Fruit fly (Drosophila melanogaster) whole organism, pupa: Measurements from ENCODE around the gene Cpsf5.
A peak's percentile ranks its signal among the peaks of the same experiment; 100 is the strongest.

Source experiments
- CG10348 ChIP-seq: fragments of 200-800 bp; sonication (Bioruptor generic); IDR thresholded peaks from 2 replicates; pipeline ENCODE4 v1.3.6; 2022; ENCODE audit warnings: missing biosample characterization, missing genetic modification characterization
- CG13204 ChIP-seq: fragments of 200-800 bp; sonication (Bioruptor generic); optimal IDR thresholded peaks from 2 replicates; lab custom pipeline; 2018; ENCODE audit warnings: missing biosample characterization, mild to moderate bottlenecking, missing genetic modification characterization, moderate library complexity
- CG8159 ChIP-seq: fragments of 200-800 bp; sonication (Bioruptor generic); optimal IDR thresholded peaks from 3 replicates; lab custom pipeline; 2018; ENCODE audit warnings: missing biosample characterization, mild to moderate bottlenecking, missing genetic modification characterization, moderate library complexity
- CG8301 ChIP-seq: fragments of 200-800 bp; sonication (Bioruptor generic); optimal IDR thresholded peaks from 2 replicates; lab custom pipeline; 2018; ENCODE audit warnings: missing biosample characterization, mild to moderate bottlenecking, missing genetic modification characterization
- Pif1B ChIP-seq: fragments of 200-800 bp; sonication (Bioruptor generic); optimal IDR thresholded peaks from 3 replicates; lab custom pipeline; 2016; ENCODE audit warnings: missing biosample characterization, missing genetic modification characterization
- Snoo ChIP-seq: fragments of 200-800 bp; sonication (Bioruptor generic); optimal IDR thresholded peaks from 3 replicates; lab custom pipeline; 2017; ENCODE audit warnings: missing biosample characterization, mild to moderate bottlenecking, missing genetic modification characterization, inconsistent platforms
- fd96Ca ChIP-seq: fragments of 200-800 bp; sonication (Bioruptor generic); IDR thresholded peaks from 3 replicates; pipeline ENCODE4 v1.3.6; 2022; ENCODE audit warnings: missing biosample characterization, missing genetic modification characterization

DNA sequence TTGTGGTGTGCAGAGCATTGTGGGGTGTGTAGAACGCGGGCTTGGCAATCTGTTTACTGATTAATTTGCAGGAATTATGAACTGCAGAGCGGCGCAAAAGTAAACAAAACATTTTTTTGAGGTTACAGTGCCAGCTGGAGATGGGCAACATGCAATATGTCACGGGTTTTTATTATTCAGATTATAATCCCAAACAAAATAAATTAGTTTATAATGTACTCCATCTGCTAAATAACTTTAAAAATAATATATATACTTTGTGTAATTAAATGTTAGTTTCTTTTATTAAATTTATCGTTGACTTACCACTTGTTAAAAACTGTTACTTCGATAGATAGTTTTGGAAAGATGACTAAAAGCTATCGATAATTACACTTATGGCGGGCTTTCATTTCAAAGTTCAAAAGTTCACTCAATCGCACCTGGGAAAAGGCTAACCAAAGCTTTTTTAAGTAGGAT is 39.9 kb upstream of the Cpsf5 start, which contains the start of gene Fdx1:
- TF ChIP-seq Snoo (tag; lab: Kevin White, UChicago) (peak; percentile 33), Pif1B (GFP tag; lab: Kevin White, UChicago) (no peak), CG8301 (tag; lab: Kevin White, UChicago) (no peak), CG10348 (GFP tag; lab: Robert Waterston, UW) (no peak), CG8159 (tag; lab: Kevin White, UChicago) (peak; percentile 20), CG13204 (no peak), fd96Ca (GFP tag; lab: Robert Waterston, UW) (no peak)
